Fruit fly (Drosophila melanogaster) whole organism, pupa: ENCODE data around the gene CG5281.

ENCODE experiments used
- CG10348 ChIP-seq: fragments of 200-800 bp; sonication (Bioruptor generic); IDR thresholded peaks from 2 replicates; pipeline ENCODE4 v1.3.6; 2022; ENCODE audit warnings: missing biosample characterization, missing genetic modification characterization
- CG12605 ChIP-seq: fragments of 200-800 bp; sonication (Bioruptor generic); IDR thresholded peaks from 2 replicates; pipeline ENCODE4 v1.3.6; 2022; ENCODE audit warnings: missing biosample characterization, missing genetic modification characterization
- CG13204 ChIP-seq: fragments of 200-800 bp; sonication (Bioruptor generic); optimal IDR thresholded peaks from 2 replicates; lab custom pipeline; 2018; ENCODE audit warnings: missing biosample characterization, mild to moderate bottlenecking, missing genetic modification characterization, moderate library complexity
- CG14655 ChIP-seq: fragments of 200-800 bp; sonication (Bioruptor generic); optimal IDR thresholded peaks from 3 replicates; lab custom pipeline; 2017; ENCODE audit warnings: mild to moderate bottlenecking, missing biosample characterization, missing genetic modification reagents, missing genetic modification characterization
- CG15710 ChIP-seq: fragments of 200-800 bp; sonication (Bioruptor generic); optimal IDR thresholded peaks from 2 replicates; lab custom pipeline; 2018; ENCODE audit warnings: missing biosample characterization, mild to moderate bottlenecking, missing genetic modification characterization, moderate library complexity
- CG17806 ChIP-seq: fragments of 200-800 bp; sonication (Bioruptor generic); optimal IDR thresholded peaks from 2 replicates; lab custom pipeline; 2018; ENCODE audit warnings: missing biosample characterization, mild to moderate bottlenecking, missing genetic modification characterization, moderate library complexity
- CG32121 ChIP-seq: fragments of 200-800 bp; sonication (Bioruptor generic); IDR thresholded peaks from 2 replicates; pipeline ENCODE4 v1.3.6; 2022; ENCODE audit warnings: missing biosample characterization, missing genetic modification characterization
- CG34367 ChIP-seq: fragments of 200-800 bp; sonication (Bioruptor generic); optimal IDR thresholded peaks from 2 replicates; lab custom pipeline; 2018; ENCODE audit warnings: missing biosample characterization, mild to moderate bottlenecking, missing genetic modification characterization
- CG4496 ChIP-seq: fragments of 200-800 bp; sonication (Bioruptor generic); IDR thresholded peaks from 3 replicates; pipeline ENCODE4 v1.3.6; 2022; ENCODE audit warnings: missing biosample characterization, missing genetic modification characterization
- CG8159 ChIP-seq: fragments of 200-800 bp; sonication (Bioruptor generic); optimal IDR thresholded peaks from 3 replicates; lab custom pipeline; 2018; ENCODE audit warnings: missing biosample characterization, mild to moderate bottlenecking, missing genetic modification characterization, moderate library complexity
- CG8301 ChIP-seq: fragments of 200-800 bp; sonication (Bioruptor generic); optimal IDR thresholded peaks from 2 replicates; lab custom pipeline; 2018; ENCODE audit warnings: missing biosample characterization, mild to moderate bottlenecking, missing genetic modification characterization
- CG9948 ChIP-seq: fragments of 200-800 bp; sonication (Bioruptor generic); optimal IDR thresholded peaks from 2 replicates; lab custom pipeline; 2018; ENCODE audit warnings: missing biosample characterization, mild to moderate bottlenecking, missing genetic modification characterization, moderate library complexity
- D1 ChIP-seq: fragments of 200-800 bp; sonication (Bioruptor generic); optimal IDR thresholded peaks from 2 replicates; lab custom pipeline; 2018; ENCODE audit warnings: missing biosample characterization, mild to moderate bottlenecking, missing genetic modification characterization, moderate library complexity
- EcR ChIP-seq: fragments of 200-800 bp; sonication (Bioruptor generic); optimal IDR thresholded peaks from 3 replicates; lab custom pipeline; 2019; ENCODE audit warnings: missing biosample characterization, missing genetic modification characterization, mild to moderate bottlenecking, moderate library complexity, missing genetic modification reagents
- Ets98B ChIP-seq: fragments of 200-800 bp; sonication (Bioruptor generic); IDR thresholded peaks from 2 replicates; pipeline ENCODE4 v1.3.6; 2022; ENCODE audit warnings: missing biosample characterization, missing genetic modification characterization
- Pif1A ChIP-seq: fragments of 200-800 bp; sonication (Bioruptor generic); optimal IDR thresholded peaks from 3 replicates; lab custom pipeline; 2016; ENCODE audit warnings: missing biosample characterization, missing genetic modification characterization
- Pif1B ChIP-seq: fragments of 200-800 bp; sonication (Bioruptor generic); optimal IDR thresholded peaks from 3 replicates; lab custom pipeline; 2016; ENCODE audit warnings: missing biosample characterization, missing genetic modification characterization
- Snoo ChIP-seq: fragments of 200-800 bp; sonication (Bioruptor generic); optimal IDR thresholded peaks from 3 replicates; lab custom pipeline; 2017; ENCODE audit warnings: missing biosample characterization, mild to moderate bottlenecking, missing genetic modification characterization, inconsistent platforms
- fd96Ca ChIP-seq: fragments of 200-800 bp; sonication (Bioruptor generic); IDR thresholded peaks from 3 replicates; pipeline ENCODE4 v1.3.6; 2022; ENCODE audit warnings: missing biosample characterization, missing genetic modification characterization
- gl ChIP-seq: fragments of 200-800 bp; sonication (Bioruptor generic); optimal IDR thresholded peaks from 2 replicates; lab custom pipeline; 2018; ENCODE audit warnings: missing biosample characterization, mild to moderate bottlenecking, missing genetic modification characterization
- rn ChIP-seq: fragments of 200-800 bp; sonication (Bioruptor generic); IDR thresholded peaks from 2 replicates; pipeline ENCODE4 v1.3.6; 2022; ENCODE audit warnings: missing biosample characterization, missing genetic modification characterization

The CG5281 gene

dm6 chr3R:11435537-11436234 lies at the start of gene CG5281, which contains the start of gene Exd2:
Gene CG5281 (plus strand): TSS chr3R:11435850.
Gene Exd2 (minus strand): TSS chr3R:11435703.
- no peak for TF ChIP-seq gl
- no peak for TF ChIP-seq CG14655 (GFP tag; lab: Kevin White, UChicago)
- TF ChIP-seq CG32121: no peak
- no peak for TF ChIP-seq CG12605
- TF ChIP-seq D1 (tag; lab: Kevin White, UChicago): no peak
- TF ChIP-seq fd96Ca: 0 out of 3 replicates have a peak, but pooled peaks have one; percentile 10
- TF ChIP-seq Pif1A (GFP tag; lab: Kevin White, UChicago): no peak
- TF ChIP-seq CG13204: no peak
- TF ChIP-seq Pif1B (GFP tag; lab: Kevin White, UChicago): no peak
- TF ChIP-seq Ets98B (GFP tag; lab: Robert Waterston, UW): no peak
- TF ChIP-seq CG17806 (tag; lab: Kevin White, UChicago): no peak
- no peak for TF ChIP-seq CG10348 (GFP tag; lab: Robert Waterston, UW)
- peak; percentile 14 for TF ChIP-seq CG8159
- peak; percentile 5 for TF ChIP-seq CG15710 (tag; lab: Kevin White, UChicago)
- TF ChIP-seq CG8301 (tag; lab: Kevin White, UChicago): no peak
- peak; percentile 6 for TF ChIP-seq CG9948 (tag; lab: Kevin White, UChicago)
- no peak for TF ChIP-seq rn (GFP tag; lab: Robert Waterston, UW)
- peak; percentile 80 for TF ChIP-seq EcR
- TF ChIP-seq CG34367 (tag; lab: Kevin White, UChicago): no peak
- no peak for TF ChIP-seq Snoo
- TF ChIP-seq CG4496: no peak

DNA sequence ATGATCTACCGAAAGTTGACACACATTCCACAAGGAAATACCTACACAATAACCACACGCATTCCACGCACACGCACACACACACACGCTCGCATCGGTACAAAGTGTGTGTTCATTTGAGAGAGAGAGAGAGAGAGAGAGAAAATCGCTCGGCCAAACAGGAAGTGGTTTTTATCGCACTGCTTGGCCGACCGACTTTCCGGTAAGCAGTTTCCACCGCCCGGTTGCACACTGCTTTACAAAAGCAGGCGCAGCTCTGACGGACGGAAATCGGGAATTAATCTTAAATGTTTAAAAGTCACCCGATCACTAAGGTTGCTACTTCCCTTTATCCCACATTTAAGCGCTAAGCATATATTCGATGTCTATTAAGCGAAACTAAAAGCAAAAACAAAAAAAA lies 42.8 kb upstream of the CG5281 start:
- TF ChIP-seq CG10348 (GFP tag; lab: Robert Waterston, UW) (no peak), CG17806 (tag; lab: Kevin White, UChicago) (no peak), Ets98B (GFP tag; lab: Robert Waterston, UW) (no peak), CG8301 (tag; lab: Kevin White, UChicago) (no peak), CG32121 (no peak), CG12605 (no peak), rn (GFP tag; lab: Robert Waterston, UW) (no peak)

DNA sequence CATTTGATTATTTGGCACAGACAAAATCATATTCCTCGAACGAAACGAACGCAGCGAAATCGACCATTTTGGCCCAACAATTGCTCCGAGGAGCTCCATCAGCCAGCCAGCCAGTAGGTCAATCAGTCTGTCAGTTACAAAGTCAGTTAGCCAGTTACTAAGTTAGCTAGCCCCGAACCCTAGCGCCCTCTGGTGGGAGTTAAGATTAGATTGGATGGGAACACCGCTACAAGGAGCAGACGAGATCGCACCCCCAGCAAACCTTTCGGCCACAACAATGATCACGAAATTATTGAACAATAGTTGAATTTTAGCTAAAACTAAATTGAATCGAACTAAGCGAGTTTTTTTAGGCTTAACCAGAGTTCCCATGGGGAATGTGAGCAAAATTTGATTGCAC lies 41.8 kb upstream of the CG5281 start:
- TF ChIP-seq CG15710 (tag; lab: Kevin White, UChicago): no peak
- TF ChIP-seq CG8301 (tag; lab: Kevin White, UChicago): no peak
- no peak for TF ChIP-seq Pif1A (GFP tag; lab: Kevin White, UChicago)
- no peak for TF ChIP-seq CG10348 (GFP tag; lab: Robert Waterston, UW)
- no peak for TF ChIP-seq rn (GFP tag; lab: Robert Waterston, UW)

DNA sequence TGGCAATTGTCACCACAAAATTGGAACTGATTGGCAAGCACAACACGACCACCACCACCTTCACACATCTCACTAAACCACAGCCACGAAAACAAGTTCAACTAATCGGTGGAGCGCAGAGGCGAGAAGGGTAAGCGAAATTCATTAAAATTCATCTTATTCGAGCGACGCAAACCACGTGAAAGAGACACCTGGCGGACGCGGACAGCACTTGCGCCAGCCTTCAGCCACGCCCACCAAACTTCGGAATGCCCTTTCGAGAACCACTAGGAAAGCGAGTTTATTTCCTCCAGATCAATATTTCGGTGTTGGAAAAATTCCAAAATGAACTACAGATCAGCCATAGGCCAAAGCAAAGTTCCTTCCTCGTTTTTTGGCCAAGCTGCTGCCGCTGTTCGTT lies 40.1 kb upstream of the CG5281 start:
- TF ChIP-seq CG8301 (tag; lab: Kevin White, UChicago) (no peak), Ets98B (GFP tag; lab: Robert Waterston, UW) (no peak), gl (no peak), CG10348 (GFP tag; lab: Robert Waterston, UW) (no peak), CG8159 (no peak), rn (GFP tag; lab: Robert Waterston, UW) (no peak), CG14655 (GFP tag; lab: Kevin White, UChicago) (no peak), CG13204 (no peak), CG12605 (no peak), fd96Ca (no peak), CG4496 (no peak), CG17806 (tag; lab: Kevin White, UChicago) (no peak), Pif1B (GFP tag; lab: Kevin White, UChicago) (no peak), Pif1A (GFP tag; lab: Kevin White, UChicago) (no peak), CG34367 (tag; lab: Kevin White, UChicago) (no peak), Snoo (no peak), D1 (tag; lab: Kevin White, UChicago) (no peak), CG9948 (tag; lab: Kevin White, UChicago) (no peak)

DNA sequence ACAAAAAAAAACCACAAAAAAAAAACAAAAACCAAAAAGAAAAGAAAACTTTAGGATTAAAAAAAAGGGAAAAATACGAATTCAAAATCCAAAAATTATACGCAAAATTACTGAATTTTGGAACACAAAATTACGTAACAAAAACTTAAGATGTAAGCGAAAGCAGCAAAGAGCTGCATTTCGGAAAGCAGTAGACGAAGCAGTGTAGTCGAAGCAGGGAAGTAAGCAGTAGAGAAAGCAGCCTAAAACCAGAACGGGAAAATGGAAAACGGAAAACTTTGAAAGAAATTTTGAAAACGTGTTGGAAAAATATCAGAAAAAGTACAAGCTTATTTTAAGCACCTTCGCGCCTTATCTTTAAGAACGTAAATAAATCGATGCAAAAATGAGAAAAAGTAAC lies 32.8 kb upstream of the CG5281 start:
- no peak for TF ChIP-seq CG8301 (tag; lab: Kevin White, UChicago)
- no peak for TF ChIP-seq Ets98B (GFP tag; lab: Robert Waterston, UW)
- TF ChIP-seq CG13204: no peak
- TF ChIP-seq CG32121: no peak
- no peak for TF ChIP-seq rn (GFP tag; lab: Robert Waterston, UW)
- TF ChIP-seq D1 (tag; lab: Kevin White, UChicago): no peak
- TF ChIP-seq CG17806 (tag; lab: Kevin White, UChicago): no peak
- TF ChIP-seq Pif1B (GFP tag; lab: Kevin White, UChicago): no peak
- TF ChIP-seq EcR: no peak
- TF ChIP-seq CG14655 (GFP tag; lab: Kevin White, UChicago): no peak
- TF ChIP-seq Pif1A (GFP tag; lab: Kevin White, UChicago): no peak
- TF ChIP-seq CG9948 (tag; lab: Kevin White, UChicago): no peak
- TF ChIP-seq CG12605: no peak
- no peak for TF ChIP-seq gl
- no peak for TF ChIP-seq CG8159
- no peak for TF ChIP-seq fd96Ca
- TF ChIP-seq Snoo: no peak

DNA sequence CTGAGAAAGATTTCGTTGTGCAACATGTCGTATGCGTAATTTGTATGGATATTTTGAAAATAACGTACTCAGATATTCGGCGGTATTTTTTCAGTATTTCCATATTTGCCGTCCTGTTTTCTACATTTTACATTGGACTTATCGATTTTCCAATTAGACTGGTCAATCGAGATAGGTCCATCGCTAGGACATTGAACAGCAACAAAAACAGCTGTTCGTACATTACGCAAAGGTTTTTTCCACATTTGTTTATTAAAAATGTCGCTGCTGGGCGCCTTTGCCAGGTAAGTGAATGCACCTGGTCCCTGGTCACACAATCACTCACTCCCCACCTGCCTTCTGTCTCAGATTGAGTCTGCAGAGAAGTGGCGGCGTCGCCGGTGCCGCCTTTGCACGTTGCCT lies 27.9 kb upstream of the CG5281 start, which contains the start of gene mRpL40:
Gene mRpL40, plus strand, starts transcription at position 186 of the 402 bp plus-strand sequence.
- TF ChIP-seq CG12605 (no peak), rn (GFP tag; lab: Robert Waterston, UW) (no peak), CG10348 (GFP tag; lab: Robert Waterston, UW) (no peak), CG8301 (tag; lab: Kevin White, UChicago) (no peak), CG34367 (tag; lab: Kevin White, UChicago) (no peak), CG4496 (no peak), Pif1B (GFP tag; lab: Kevin White, UChicago) (no peak), CG32121 (no peak), CG14655 (GFP tag; lab: Kevin White, UChicago) (no peak)
